Worm (Caenorhabditis elegans) whole organism, midembryonic: ENCODE data around the gene K08D8.2.

ENCODE experiments used
- T22C8.4 ChIP-seq: fragments of 200-800 bp; sonication (Bioruptor generic); IDR thresholded peaks from 2 replicates; pipeline ENCODE4 v1.3.6; 2022; ENCODE audit warnings: missing genetic modification characterization, missing compliant biosample characterization
- cog-1 ChIP-seq: sonication (generic microtip); optimal IDR thresholded peaks from 2 replicates; lab custom pipeline; 2016; ENCODE audit warnings: missing genetic modification characterization, missing compliant biosample characterization
- flt-1 ChIP-seq: fragments of 200-800 bp; sonication (Bioruptor generic); IDR thresholded peaks from 2 replicates; pipeline ENCODE4 v1.3.6; 2022; ENCODE audit warnings: missing genetic modification characterization, missing compliant biosample characterization
- klf-2 ChIP-seq: fragments of 200-800 bp; sonication (Bioruptor generic); conservative IDR thresholded peaks from 2 replicates; pipeline ENCODE4 v1.3.6; 2022; ENCODE audit warnings: missing genetic modification reagents, missing genetic modification characterization, missing compliant biosample characterization
- med-1 ChIP-seq: sonication (generic microtip); optimal IDR thresholded peaks from 2 replicates; lab custom pipeline; 2017; ENCODE audit warnings: missing genetic modification characterization, mild to moderate bottlenecking, missing compliant biosample characterization, antibody characterized with exemption, missing genetic modification reagents; ENCODE audit not compliant: insufficient read depth
- ref-1 ChIP-seq: fragments of 200-800 bp; sonication (Bioruptor generic); conservative IDR thresholded peaks from 2 replicates; pipeline ENCODE4 v1.3.6; 2022; ENCODE audit warnings: missing genetic modification reagents, missing genetic modification characterization, missing compliant biosample characterization
- tab-1 ChIP-seq: fragments of 200-800 bp; sonication (Bioruptor generic); IDR thresholded peaks from 2 replicates; pipeline ENCODE4 v1.3.6; 2022; ENCODE audit warnings: missing genetic modification characterization, missing compliant biosample characterization
- ztf-23 ChIP-seq: fragments of 200-800 bp; sonication (Bioruptor generic); IDR thresholded peaks from 2 replicates; pipeline ENCODE4 v1.3.6; 2022; ENCODE audit warnings: missing genetic modification reagents, missing genetic modification characterization, missing compliant biosample characterization
- ztf-29 ChIP-seq: fragments of 200-800 bp; sonication (Bioruptor generic); IDR thresholded peaks from 2 replicates; pipeline ENCODE4 v1.3.6; 2022; ENCODE audit warnings: missing genetic modification reagents, missing genetic modification characterization, missing compliant biosample characterization

ce11 chrIV:12924332-12924731 is 21.5 kb downstream of the K08D8.2 start, which contains the start of gene srlf-4:
- no peak for TF ChIP-seq ztf-23 (GFP tag; lab: Robert Waterston, UW)
- no peak for TF ChIP-seq cog-1 (tag; lab: Kevin White, UChicago)
- no peak for TF ChIP-seq klf-2 (GFP tag; lab: Robert Waterston, UW)
- no peak for TF ChIP-seq ztf-29 (GFP tag; lab: Robert Waterston, UW)
- TF ChIP-seq med-1 (GFP tag; lab: Kevin White, UChicago), result no peak
- no peak for TF ChIP-seq T22C8.4 (GFP tag; lab: Robert Waterston, UW)
- TF ChIP-seq ref-1 (GFP tag; lab: Robert Waterston, UW), result no peak
- no peak for TF ChIP-seq tab-1 (GFP tag; lab: Robert Waterston, UW)
- no peak for TF ChIP-seq flt-1 (GFP tag; lab: Robert Waterston, UW)
